Fruit fly (Drosophila melanogaster) whole organism, embryonic: ENCODE data around the gene CG34260.

ENCODE experiments used
- Ada2b ChIP-seq: fragments of 200-800 bp; sonication (Bioruptor generic); IDR thresholded peaks from 2 replicates; pipeline ENCODE4 v1.3.6; 2022; ENCODE audit warnings: missing biosample characterization, missing genetic modification characterization
- Adf1 ChIP-seq: fragments of 200-800 bp; sonication (Bioruptor generic); IDR thresholded peaks from 2 replicates; pipeline ENCODE4 v1.3.6; 2022; ENCODE audit warnings: missing biosample characterization, missing genetic modification characterization
- CG10431 ChIP-seq: fragments of 200-800 bp; sonication (Bioruptor generic); optimal IDR thresholded peaks from 3 replicates; lab custom pipeline; 2018; ENCODE audit warnings: missing biosample characterization, mild to moderate bottlenecking, missing genetic modification characterization
- CG12942 ChIP-seq: fragments of 200-800 bp; sonication (Bioruptor generic); optimal IDR thresholded peaks from 3 replicates; lab custom pipeline; 2016; ENCODE audit warnings: missing biosample characterization, missing genetic modification characterization
- CG14014 ChIP-seq: fragments of 200-800 bp; sonication (Bioruptor generic); IDR thresholded peaks from 2 replicates; pipeline ENCODE4 v1.3.6; 2022; ENCODE audit warnings: missing biosample characterization, missing genetic modification characterization
- CG14050 ChIP-seq: fragments of 200-800 bp; sonication (Bioruptor generic); IDR thresholded peaks from 3 replicates; pipeline ENCODE4 v1.3.6; 2022; ENCODE audit warnings: missing biosample characterization, missing genetic modification characterization
- CG14441 ChIP-seq: fragments of 200-800 bp; sonication (Bioruptor generic); IDR thresholded peaks from 2 replicates; pipeline ENCODE4 v1.3.6; 2022; ENCODE audit warnings: missing biosample characterization, missing genetic modification characterization
- CG1603 ChIP-seq: fragments of 200-800 bp; sonication (Bioruptor generic); optimal IDR thresholded peaks from 2 replicates; lab custom pipeline; 2019; ENCODE audit warnings: missing biosample characterization, mild to moderate bottlenecking, missing genetic modification characterization, moderate library complexity
- CG17912 ChIP-seq: fragments of 200-800 bp; sonication (Bioruptor generic); optimal IDR thresholded peaks from 2 replicates; lab custom pipeline; 2018; ENCODE audit warnings: missing biosample characterization, mild to moderate bottlenecking, missing genetic modification characterization
- CG4282 ChIP-seq: fragments of 200-800 bp; sonication (Bioruptor generic); optimal IDR thresholded peaks from 2 replicates; lab custom pipeline; 2016; ENCODE audit warnings: missing biosample characterization, missing genetic modification characterization
- CG4854 ChIP-seq: fragments of 200-800 bp; sonication (Bioruptor generic); optimal IDR thresholded peaks from 2 replicates; lab custom pipeline; 2016; ENCODE audit warnings: missing biosample characterization, missing genetic modification characterization, inconsistent platforms
- CG7372 ChIP-seq: fragments of 200-800 bp; sonication (Bioruptor generic); IDR thresholded peaks from 2 replicates; pipeline ENCODE4 v1.3.6; 2022; ENCODE audit warnings: missing biosample characterization, missing genetic modification characterization
- CG8944 ChIP-seq: fragments of 200-800 bp; sonication (Bioruptor generic); optimal IDR thresholded peaks from 3 replicates; lab custom pipeline; 2016; ENCODE audit warnings: missing biosample characterization, missing genetic modification characterization
- HLH3B ChIP-seq: fragments of 200-800 bp; sonication (Bioruptor generic); IDR thresholded peaks from 2 replicates; pipeline ENCODE4 v1.3.6; 2022; ENCODE audit warnings: missing biosample characterization, missing genetic modification characterization
- Hr51 ChIP-seq, 2 experiments: fragments of 200-800 bp; sonication (Bioruptor generic); optimal IDR thresholded peaks; 2 replicates in 1 of 2; 3 replicates in 1 of 2; lab custom pipeline; 2016 to 2018; ENCODE audit warnings: missing biosample characterization in 2 of 2, missing genetic modification characterization in 2 of 2, mild to moderate bottlenecking in 1 of 2, moderate library complexity in 1 of 2
- Optix ChIP-seq: fragments of 200-800 bp; sonication (Bioruptor generic); IDR thresholded peaks from 3 replicates; pipeline ENCODE4 v1.3.6; 2022; ENCODE audit warnings: missing biosample characterization, missing genetic modification characterization
- Sox102F ChIP-seq: fragments of 200-800 bp; sonication (Bioruptor generic); optimal IDR thresholded peaks from 2 replicates; lab custom pipeline; 2018; ENCODE audit warnings: missing biosample characterization, mild to moderate bottlenecking, missing genetic modification characterization, moderate library complexity
- Vsx1 ChIP-seq: fragments of 200-800 bp; sonication (Bioruptor generic); optimal IDR thresholded peaks from 2 replicates; lab custom pipeline; 2017; ENCODE audit warnings: missing biosample characterization, mild to moderate bottlenecking, missing genetic modification characterization, missing genetic modification reagents
- esg ChIP-seq: fragments of 200-800 bp; sonication (Bioruptor generic); conservative IDR thresholded peaks from 2 replicates; pipeline ENCODE4 v1.3.6; 2022; ENCODE audit warnings: missing biosample characterization, missing genetic modification characterization
- eyg ChIP-seq: fragments of 200-800 bp; sonication (Bioruptor generic); optimal IDR thresholded peaks from 3 replicates; lab custom pipeline; 2016; ENCODE audit warnings: missing biosample characterization, missing genetic modification characterization
- hb ChIP-seq: fragments of 200-800 bp; sonication (Bioruptor generic); IDR thresholded peaks from 3 replicates; pipeline ENCODE4 v1.3.6; 2022; ENCODE audit warnings: missing biosample characterization, missing genetic modification characterization; ENCODE audit not compliant: partially characterized antibody
- kah ChIP-seq: fragments of 200-800 bp; sonication (Bioruptor generic); optimal IDR thresholded peaks from 2 replicates; lab custom pipeline; 2018; ENCODE audit warnings: missing biosample characterization, mild to moderate bottlenecking, missing genetic modification characterization
- klu ChIP-seq: fragments of 200-800 bp; sonication (Bioruptor generic); IDR thresholded peaks from 2 replicates; pipeline ENCODE4 v1.3.6; 2022; ENCODE audit warnings: missing biosample characterization, missing genetic modification characterization
- pnt ChIP-seq: fragments of 200-800 bp; sonication (Bioruptor generic); optimal IDR thresholded peaks from 3 replicates; lab custom pipeline; 2016; ENCODE audit warnings: missing biosample characterization, missing genetic modification characterization
- pros ChIP-seq: fragments of 200-800 bp; sonication (Bioruptor generic); optimal IDR thresholded peaks from 3 replicates; lab custom pipeline; 2019; ENCODE audit warnings: missing biosample characterization, mild to moderate bottlenecking, missing genetic modification characterization, moderate library complexity
- psq ChIP-seq: fragments of 200-800 bp; sonication (Bioruptor generic); optimal IDR thresholded peaks from 2 replicates; lab custom pipeline; 2017; ENCODE audit warnings: missing biosample characterization, missing genetic modification characterization
- pzg ChIP-seq: fragments of 200-800 bp; sonication (Bioruptor generic); optimal IDR thresholded peaks from 3 replicates; lab custom pipeline; 2018; ENCODE audit warnings: missing biosample characterization, mild to moderate bottlenecking, missing genetic modification characterization, moderate library complexity
- sd ChIP-seq: fragments of 200-800 bp; sonication (Bioruptor generic); optimal IDR thresholded peaks from 3 replicates; lab custom pipeline; 2018; ENCODE audit warnings: missing biosample characterization, mild to moderate bottlenecking, missing genetic modification characterization, moderate library complexity
- zen ChIP-seq: fragments of 200-800 bp; sonication (Bioruptor generic); optimal IDR thresholded peaks from 3 replicates; lab custom pipeline; 2018; ENCODE audit warnings: missing biosample characterization, mild to moderate bottlenecking, missing genetic modification characterization, moderate library complexity

CG34260 gene

DNA sequence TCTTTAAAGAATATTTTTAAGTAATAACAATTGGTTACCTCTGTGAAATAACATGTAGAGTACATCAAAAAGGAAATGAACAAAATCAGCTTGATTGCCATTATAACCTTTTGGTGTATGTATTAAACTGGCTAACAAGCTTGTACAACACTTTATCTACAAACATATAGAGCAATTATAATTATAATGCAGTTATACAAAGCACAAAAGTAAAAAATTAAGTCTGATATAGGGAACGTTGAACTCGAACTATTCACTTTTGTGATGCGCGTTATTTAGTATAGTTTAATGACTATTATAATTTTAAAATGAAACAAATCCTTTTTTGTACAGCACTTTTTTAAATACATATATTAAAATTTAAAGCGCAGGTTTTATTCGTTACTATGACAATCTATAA lies 41.7 kb downstream of the CG34260 start, which contains the start of gene CG33912:
Gene CG33912 (minus strand): TSS at position 101 of the 400 bp plus-strand sequence.
- TF ChIP-seq eyg (GFP tag; lab: Kevin White, UChicago) (no peak), zen (tag; lab: Kevin White, UChicago) (no peak), CG8944 (GFP tag; lab: Kevin White, UChicago) (no peak), pzg (no peak), esg (no peak), kah (GFP tag; lab: Kevin White, UChicago) (no peak), Adf1 (GFP tag; lab: Robert Waterston, UW) (no peak), CG1603 (tag; lab: Kevin White, UChicago) (no peak), CG14014 (GFP tag; lab: Robert Waterston, UW) (no peak), Vsx1 (GFP tag; lab: Kevin White, UChicago) (no peak), CG4854 (GFP tag; lab: Kevin White, UChicago) (no peak), klu (GFP tag; lab: Robert Waterston, UW) (no peak), Hr51 (GFP tag; optimal IDR thresholded peaks at IDR 0.05; lab: Kevin White, UChicago) (no peak), Ada2b (GFP tag; lab: Robert Waterston, UW) (no peak), CG12942 (GFP tag; lab: Kevin White, UChicago) (no peak), Sox102F (GFP tag; lab: Kevin White, UChicago) (no peak), psq (no peak), CG7372 (GFP tag; lab: Robert Waterston, UW) (no peak), pnt (no peak), sd (tag; lab: Kevin White, UChicago) (no peak)
- TF ChIP-seq, all 482 proteins: peak for 0

DNA sequence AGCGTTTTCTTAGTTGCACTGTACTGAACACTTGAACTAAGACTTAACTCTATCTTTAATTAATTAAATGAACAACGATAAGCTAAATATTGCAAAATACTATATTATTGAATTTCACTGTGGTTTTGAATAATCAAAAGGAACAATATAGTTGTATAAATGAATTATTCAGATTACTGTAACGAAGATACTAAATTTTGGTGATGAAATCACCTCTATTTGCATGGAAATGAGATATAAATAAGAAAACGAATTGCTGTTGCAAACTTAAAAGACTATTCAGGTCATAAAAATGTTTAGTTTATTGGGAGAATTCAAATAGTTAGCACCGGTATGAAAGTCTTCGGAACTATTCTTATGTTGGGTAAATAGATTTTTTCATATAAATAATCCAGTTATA lies 44.7 kb downstream of the CG34260 start, which contains the start of gene CG43251:
Gene CG43251 (plus strand): TSS at position 301 of the 400 bp plus-strand sequence.
- no peak for TF ChIP-seq CG14050 (GFP tag; lab: Robert Waterston, UW)
- no peak for TF ChIP-seq CG4282 (GFP tag; lab: Kevin White, UChicago)
- no peak for TF ChIP-seq CG14441
- no peak for TF ChIP-seq HLH3B (GFP tag; lab: Robert Waterston, UW)
- no peak for TF ChIP-seq Optix (GFP tag; lab: Robert Waterston, UW)
- TF ChIP-seq pros, result no peak
- no peak for TF ChIP-seq CG17912 (GFP tag; lab: Kevin White, UChicago)
- TF ChIP-seq, all 482 proteins: peak for 0

DNA sequence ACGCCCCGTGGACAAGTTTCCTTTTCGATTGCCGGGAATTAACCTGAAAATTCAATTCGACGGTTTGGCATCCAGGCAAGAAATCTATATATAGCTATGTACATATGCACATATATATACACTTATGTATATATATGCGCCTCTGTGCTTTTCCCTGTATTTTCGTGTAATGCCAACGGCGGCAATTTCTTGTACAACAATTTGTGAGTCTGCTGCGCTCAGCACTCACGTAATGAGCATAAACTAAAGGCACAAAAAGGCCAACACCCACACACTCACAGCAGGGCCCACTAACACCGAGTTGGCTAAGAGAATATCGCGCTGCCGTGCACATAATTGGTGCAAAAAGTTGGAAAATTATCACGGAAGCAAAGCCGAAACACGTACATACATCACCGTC lies 47.6 kb downstream of the CG34260 start:
- no peak for TF ChIP-seq CG10431 (GFP tag; lab: Kevin White, UChicago)
- TF ChIP-seq hb (GFP tag; lab: Robert Waterston, UW), result 0 out of 3 replicates have a peak, but pooled peaks have one; percentile 54
- TF ChIP-seq, all 482 proteins: peak for 1
